Worm (Caenorhabditis elegans) whole organism, L1 larva: ENCODE data around the gene klp-12.
"Not testable (repeated sequence)": the region's sequence is repeated elsewhere in the genome, so short reads cannot be mapped to it uniquely, and the experiment has no call there.

Experiments
- F16B12.6 ChIP-seq: fragments of 150-350 bp; optimal IDR thresholded peaks from 2 replicates; lab custom pipeline; 2014; ENCODE audit warnings: missing biosample characterization, missing genetic modification characterization
- dpl-1 ChIP-seq, 3 experiments: fragments of 150-350 bp in 2 of 3; sonication (generic microtip) in 1 of 3; optimal IDR thresholded peaks; 2 replicates each; lab custom pipeline; 2014 to 2017; ENCODE audit warnings: missing biosample characterization in 3 of 3, missing genetic modification characterization in 3 of 3, missing genetic modification reagents in 3 of 3
- elt-2 ChIP-seq: sonication (generic microtip); optimal IDR thresholded peaks from 2 replicates; lab custom pipeline; 2016; ENCODE audit warnings: missing genetic modification characterization, mild to moderate bottlenecking, inconsistent platforms, missing compliant biosample characterization, missing genetic modification reagents
- jun-1 ChIP-seq: fragments of 150-350 bp; optimal IDR thresholded peaks from 2 replicates; lab custom pipeline; 2014; ENCODE audit warnings: missing biosample characterization, missing genetic modification reagents, missing genetic modification characterization
- lin-15B ChIP-seq: fragments of 150-350 bp; sonication (generic microtip); optimal IDR thresholded peaks from 3 replicates; lab custom pipeline; 2014; ENCODE audit warnings: missing biosample characterization, missing genetic modification characterization
- lir-3 ChIP-seq: sonication (generic microtip); optimal IDR thresholded peaks from 2 replicates; lab custom pipeline; 2016; ENCODE audit warnings: mild to moderate bottlenecking, missing genetic modification characterization, moderate library complexity, missing compliant biosample characterization; ENCODE audit not compliant: poor library complexity
- lsy-2 ChIP-seq, 2 experiments: fragments of 150-350 bp; optimal IDR thresholded peaks; 2 replicates each; lab custom pipeline; 2014; ENCODE audit warnings: missing biosample characterization in 2 of 2, missing genetic modification characterization in 2 of 2
- nhr-77 ChIP-seq: fragments of 150-350 bp; optimal IDR thresholded peaks from 2 replicates; lab custom pipeline; 2014; ENCODE audit warnings: missing biosample characterization, missing genetic modification characterization
- pqm-1 ChIP-seq: sonication (generic microtip); optimal IDR thresholded peaks from 3 replicates; lab custom pipeline; 2017; ENCODE audit warnings: missing biosample characterization, missing genetic modification characterization
- skn-1 ChIP-seq: fragments of 150-350 bp; optimal IDR thresholded peaks from 2 replicates; lab custom pipeline; 2014; ENCODE audit warnings: missing biosample characterization, missing genetic modification characterization
- zag-1 ChIP-seq: fragments of 150-350 bp; optimal IDR thresholded peaks from 2 replicates; lab custom pipeline; 2014; ENCODE audit warnings: missing biosample characterization, missing genetic modification characterization
- ztf-4 ChIP-seq: fragments of 150-350 bp; optimal IDR thresholded peaks from 2 replicates; lab custom pipeline; 2014; ENCODE audit warnings: missing biosample characterization, missing genetic modification characterization

DNA sequence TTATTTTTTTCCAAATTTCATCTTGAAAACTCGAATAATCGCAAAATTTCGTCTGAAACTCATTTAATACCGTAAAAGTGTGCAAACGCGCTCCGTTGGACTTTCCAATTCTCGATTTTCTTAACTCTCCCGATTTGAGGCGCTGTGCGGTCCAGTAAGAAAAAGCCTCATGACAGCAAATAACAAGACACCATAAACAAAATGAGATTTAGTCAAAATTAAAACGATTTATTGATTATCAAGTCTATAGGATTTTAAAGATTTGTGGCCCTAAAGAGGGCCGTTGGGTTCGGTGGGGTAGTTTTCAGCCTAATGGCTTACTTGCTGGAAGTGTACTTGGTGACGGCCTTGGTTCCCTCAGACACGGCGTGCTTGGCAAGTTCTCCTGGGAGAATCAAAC, 40.4 kb upstream of the klp-12 start:
- TF ChIP-seq pqm-1 (tag; lab: Kevin White, UChicago); nhr-77 (tag; lab: Kevin White, UChicago); lsy-2 (tag; optimal IDR thresholded peaks at IDR 0.05; lab: Kevin White, UChicago); elt-2; dpl-1 (GFP tag; optimal IDR thresholded peaks at IDR 0.05; lab: Kevin White, UChicago); jun-1; skn-1 (tag; lab: Kevin White, UChicago); ztf-4; lir-3 (tag; lab: Kevin White, UChicago); zag-1 (tag; lab: Kevin White, UChicago); F16B12.6; lin-15B (tag; lab: Kevin White, UChicago): not testable (repeated sequence)
